Worm (Caenorhabditis elegans) whole organism, L1 larva: ENCODE results near the gene ard-1.

Experiments
- C04F5.9 ChIP-seq: sonication (generic microtip); optimal IDR thresholded peaks from 2 replicates; lab custom pipeline; 2016; ENCODE audit warnings: missing genetic modification characterization, missing compliant biosample characterization
- C16A3.4 ChIP-seq: fragments of 150-350 bp; optimal IDR thresholded peaks from 2 replicates; lab custom pipeline; 2014; ENCODE audit warnings: missing biosample characterization, missing genetic modification characterization
- F16B12.6 ChIP-seq: fragments of 150-350 bp; optimal IDR thresholded peaks from 2 replicates; lab custom pipeline; 2014; ENCODE audit warnings: missing biosample characterization, missing genetic modification characterization
- alr-1 ChIP-seq: fragments of 200-800 bp; sonication (Bioruptor generic); optimal IDR thresholded peaks from 2 replicates; lab custom pipeline; 2018; ENCODE audit warnings: borderline replicate concordance, mild to moderate bottlenecking, missing genetic modification characterization, missing compliant biosample characterization
- aly-2 ChIP-seq: fragments of 150-350 bp; optimal IDR thresholded peaks from 2 replicates; lab custom pipeline; 2014; ENCODE audit warnings: missing biosample characterization, missing genetic modification characterization
- ama-1 ChIP-seq: fragments of 150-350 bp; optimal IDR thresholded peaks from 2 replicates; lab custom pipeline; 2014
- ceh-82 ChIP-seq, 3 experiments: fragments of 150-350 bp in 1 of 3; sonication (generic microtip) in 2 of 3; optimal IDR thresholded peaks; 2 replicates each; lab custom pipeline; 2014 to 2017; ENCODE audit warnings: missing biosample characterization in 3 of 3, missing genetic modification characterization in 3 of 3
- ceh-88 ChIP-seq: fragments of 200-800 bp; sonication (Bioruptor generic); IDR thresholded peaks from 2 replicates; pipeline ENCODE4 v1.3.6; 2022; ENCODE audit warnings: missing genetic modification characterization, missing compliant biosample characterization
- dpl-1 ChIP-seq, 3 experiments: fragments of 150-350 bp in 2 of 3; sonication (generic microtip) in 1 of 3; optimal IDR thresholded peaks; 2 replicates each; lab custom pipeline; 2014 to 2017; ENCODE audit warnings: missing biosample characterization in 3 of 3, missing genetic modification characterization in 3 of 3, missing genetic modification reagents in 3 of 3
- dsc-1 ChIP-seq: sonication (generic microtip); optimal IDR thresholded peaks from 2 replicates; lab custom pipeline; 2016; ENCODE audit warnings: mild to moderate bottlenecking, missing genetic modification characterization, missing compliant biosample characterization
- efl-1 ChIP-seq, 4 experiments: fragments of 150-350 bp; optimal IDR thresholded peaks in 3 of 4; peaks in 1 of 4; 1 replicate in 1 of 4; 2 replicates in 3 of 4; lab custom pipeline; 2014; ENCODE audit warnings: missing biosample characterization in 2 of 4, missing genetic modification characterization in 2 of 4, missing genetic modification reagents in 2 of 4
- efl-3 ChIP-seq: fragments of 200-800 bp; sonication (Bioruptor generic); optimal IDR thresholded peaks from 2 replicates; lab custom pipeline; 2018; ENCODE audit warnings: mild to moderate bottlenecking, missing genetic modification characterization, missing compliant biosample characterization
- egl-13 ChIP-seq: sonication (generic microtip); optimal IDR thresholded peaks from 2 replicates; lab custom pipeline; 2016; ENCODE audit warnings: missing genotype, missing genetic modification reagents, missing genetic modification characterization, missing compliant biosample characterization
- egl-27 ChIP-seq, 2 experiments: fragments of 150-350 bp in 1 of 2; sonication (generic microtip); optimal IDR thresholded peaks; 3 replicates each; lab custom pipeline; 2017 to 2018; ENCODE audit warnings: missing biosample characterization in 2 of 2, missing genetic modification characterization in 2 of 2, missing genetic modification reagents in 2 of 2
- elt-2 ChIP-seq: sonication (generic microtip); optimal IDR thresholded peaks from 2 replicates; lab custom pipeline; 2016; ENCODE audit warnings: missing genetic modification characterization, mild to moderate bottlenecking, inconsistent platforms, missing compliant biosample characterization, missing genetic modification reagents
- ets-5 ChIP-seq: fragments of 200-800 bp; sonication (Bioruptor generic); IDR thresholded peaks from 2 replicates; pipeline ENCODE4 v1.3.6; 2022; ENCODE audit warnings: missing genetic modification characterization, missing compliant biosample characterization
- fkh-4 ChIP-seq: sonication (generic microtip); optimal IDR thresholded peaks from 2 replicates; lab custom pipeline; 2016; ENCODE audit warnings: missing compliant biosample characterization, missing genetic modification characterization, borderline replicate concordance
- jun-1 ChIP-seq: fragments of 150-350 bp; optimal IDR thresholded peaks from 2 replicates; lab custom pipeline; 2014; ENCODE audit warnings: missing biosample characterization, missing genetic modification reagents, missing genetic modification characterization
- lin-13 ChIP-seq: fragments of 150-350 bp; optimal IDR thresholded peaks from 2 replicates; lab custom pipeline; 2014; ENCODE audit warnings: missing biosample characterization, missing genetic modification reagents, missing genetic modification characterization
- lin-15B ChIP-seq: fragments of 150-350 bp; sonication (generic microtip); optimal IDR thresholded peaks from 3 replicates; lab custom pipeline; 2014; ENCODE audit warnings: missing biosample characterization, missing genetic modification characterization
- lir-3 ChIP-seq: sonication (generic microtip); optimal IDR thresholded peaks from 2 replicates; lab custom pipeline; 2016; ENCODE audit warnings: mild to moderate bottlenecking, missing genetic modification characterization, moderate library complexity, missing compliant biosample characterization; ENCODE audit not compliant: poor library complexity
- lsy-2 ChIP-seq, 2 experiments: fragments of 150-350 bp; optimal IDR thresholded peaks; 2 replicates each; lab custom pipeline; 2014; ENCODE audit warnings: missing biosample characterization in 2 of 2, missing genetic modification characterization in 2 of 2
- mab-9 ChIP-seq: fragments of 200-800 bp; sonication (Bioruptor generic); IDR thresholded peaks from 2 replicates; pipeline ENCODE4 v1.3.6; 2022; ENCODE audit warnings: missing genetic modification reagents, missing genetic modification characterization, missing compliant biosample characterization
- mdl-1 ChIP-seq, 2 experiments: fragments of 150-350 bp; optimal IDR thresholded peaks; 2 replicates each; lab custom pipeline; 2014 to 2017; ENCODE audit warnings: missing biosample characterization in 2 of 2, missing genetic modification characterization in 2 of 2, inconsistent platforms in 1 of 2
- mef-2 ChIP-seq: fragments of 150-350 bp; optimal IDR thresholded peaks from 2 replicates; lab custom pipeline; 2014; ENCODE audit warnings: missing biosample characterization, missing genetic modification characterization
- mep-1 ChIP-seq: fragments of 150-350 bp; optimal IDR thresholded peaks from 2 replicates; lab custom pipeline; 2014; ENCODE audit warnings: missing biosample characterization, missing genetic modification characterization
- nhr-19 ChIP-seq: fragments of 200-800 bp; sonication (Bioruptor generic); conservative IDR thresholded peaks from 2 replicates; pipeline ENCODE4 v1.3.6; 2022; ENCODE audit warnings: missing genetic modification characterization, missing compliant biosample characterization
- nhr-20 ChIP-seq: sonication (generic microtip); optimal IDR thresholded peaks from 2 replicates; lab custom pipeline; 2016; ENCODE audit warnings: mild to moderate bottlenecking, missing genetic modification characterization, missing compliant biosample characterization
- nhr-28 ChIP-seq: fragments of 150-350 bp; optimal IDR thresholded peaks from 2 replicates; lab custom pipeline; 2014; ENCODE audit warnings: missing biosample characterization, missing genetic modification characterization
- nhr-71 ChIP-seq: sonication (generic microtip); optimal IDR thresholded peaks from 2 replicates; lab custom pipeline; 2016; ENCODE audit warnings: mild to moderate bottlenecking, missing genetic modification characterization, moderate library complexity, missing compliant biosample characterization
- nhr-84 ChIP-seq: sonication (generic microtip); optimal IDR thresholded peaks from 2 replicates; lab custom pipeline; 2017; ENCODE audit warnings: missing biosample characterization, missing genetic modification characterization
- pag-3 ChIP-seq: sonication (generic microtip); optimal IDR thresholded peaks from 2 replicates; lab custom pipeline; 2017; ENCODE audit warnings: missing genetic modification characterization, mild to moderate bottlenecking, missing compliant biosample characterization, antibody characterized with exemption, borderline replicate concordance; ENCODE audit not compliant: insufficient read depth
- snpc-4 ChIP-seq: fragments of 150-350 bp; optimal IDR thresholded peaks from 2 replicates; lab custom pipeline; 2014; ENCODE audit warnings: missing biosample characterization, missing genetic modification characterization
- sup-37 ChIP-seq: fragments of 200-800 bp; sonication (Bioruptor generic); optimal IDR thresholded peaks from 2 replicates; lab custom pipeline; 2018; ENCODE audit warnings: mild to moderate bottlenecking, missing genetic modification characterization, missing compliant biosample characterization
- tbx-2 ChIP-seq: sonication (generic microtip); optimal IDR thresholded peaks from 2 replicates; lab custom pipeline; 2016; ENCODE audit warnings: missing genetic modification characterization, missing compliant biosample characterization
- tlp-1 ChIP-seq: fragments of 150-350 bp; optimal IDR thresholded peaks from 2 replicates; lab custom pipeline; 2014; ENCODE audit warnings: missing biosample characterization, missing genetic modification characterization
- unc-130 ChIP-seq: fragments of 150-350 bp; optimal IDR thresholded peaks from 2 replicates; lab custom pipeline; 2017; ENCODE audit warnings: missing biosample characterization, missing genetic modification characterization, inconsistent platforms
- unc-86 ChIP-seq: sonication (generic microtip); optimal IDR thresholded peaks from 2 replicates; lab custom pipeline; 2016; ENCODE audit warnings: missing genetic modification characterization, missing compliant biosample characterization
- vab-15 ChIP-seq: sonication (generic microtip); optimal IDR thresholded peaks from 2 replicates; lab custom pipeline; 2017; ENCODE audit warnings: missing genotype, mild to moderate bottlenecking, missing genetic modification characterization, missing compliant biosample characterization
- zag-1 ChIP-seq: fragments of 150-350 bp; optimal IDR thresholded peaks from 2 replicates; lab custom pipeline; 2014; ENCODE audit warnings: missing biosample characterization, missing genetic modification characterization
- ztf-4 ChIP-seq: fragments of 150-350 bp; optimal IDR thresholded peaks from 2 replicates; lab custom pipeline; 2014; ENCODE audit warnings: missing biosample characterization, missing genetic modification characterization

ard-1 gene

DNA sequence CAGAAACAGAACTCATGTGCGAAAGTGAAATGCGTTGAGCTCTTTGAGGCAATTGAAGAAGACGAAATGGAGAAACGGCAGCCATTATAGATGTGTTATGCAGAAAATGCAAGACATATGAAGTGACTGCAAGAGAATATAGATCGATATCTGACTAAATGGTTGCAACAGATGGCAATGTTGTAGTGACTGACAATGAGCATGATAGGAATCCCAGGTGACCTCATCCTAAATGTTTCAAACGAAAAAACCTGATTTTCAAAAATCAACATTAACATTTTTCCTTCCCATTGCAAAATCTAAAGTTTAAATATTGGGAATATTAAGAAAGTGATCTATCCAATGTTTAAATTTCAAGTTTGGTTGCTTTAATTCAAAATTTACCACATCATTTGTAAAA lies 29.6 kb downstream of the ard-1 start, which contains the start of gene C08F8.15:
C08F8.15 (minus strand) TSS at position 101 of the 400 bp plus-strand sequence.
- TF ChIP-seq efl-1 (optimal IDR thresholded peaks at IDR 0.05; lab: Kevin White, UChicago) (no peak), efl-1 (GFP tag; optimal IDR thresholded peaks at IDR 0.05 in 1 of 2; lab: Kevin White, UChicago) (peak in 1 of 2 experiments; percentile 67), fkh-4 (tag; lab: Kevin White, UChicago) (no peak)

DNA sequence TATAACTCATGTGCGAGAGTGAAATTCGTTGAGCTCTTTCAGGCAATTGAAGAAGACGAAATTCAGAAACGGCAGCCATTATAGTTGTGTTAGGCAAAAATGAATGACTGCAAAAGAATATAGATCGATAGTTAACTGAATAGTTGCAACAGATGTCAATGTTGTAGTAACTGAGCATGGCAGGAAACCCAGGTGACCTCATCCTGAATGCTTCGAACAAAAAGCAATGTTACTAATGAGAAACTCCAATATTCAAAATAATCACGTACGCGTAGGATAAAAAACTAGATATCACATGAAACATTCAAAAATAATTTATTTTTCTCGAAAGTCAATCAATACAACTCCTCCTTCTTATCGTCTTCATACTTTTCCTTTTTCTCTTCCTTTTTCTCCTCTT lies 31.4 kb downstream of the ard-1 start, which contains the start of gene fbxb-9:
fbxb-9 (minus strand) TSS at position 101 of the 400 bp plus-strand sequence.
- TF ChIP-seq tbx-2 (tag; lab: Kevin White, UChicago) = no peak
- TF ChIP-seq egl-27 (tag; optimal IDR thresholded peaks at IDR 0.05; lab: Kevin White, UChicago) = no peak
- no peak for TF ChIP-seq jun-1 (tag; lab: Kevin White, UChicago)
- no peak for TF ChIP-seq lir-3
- no peak for TF ChIP-seq vab-15
- TF ChIP-seq ceh-82 (tag; optimal IDR thresholded peaks at IDR 0.05; lab: Kevin White, UChicago) = no peak
- TF ChIP-seq unc-130 (tag; lab: Kevin White, UChicago) = no peak
- no peak for TF ChIP-seq lin-15B (tag; lab: Kevin White, UChicago)
- no peak for TF ChIP-seq ztf-4 (tag; lab: Kevin White, UChicago)
- TF ChIP-seq nhr-71 = no peak
- no peak for TF ChIP-seq C16A3.4 (tag; lab: Kevin White, UChicago)
- no peak for TF ChIP-seq lsy-2 (tag; optimal IDR thresholded peaks at IDR 0.05; lab: Kevin White, UChicago)
- no peak for TF ChIP-seq mdl-1 (tag; optimal IDR thresholded peaks at IDR 0.05; lab: Kevin White, UChicago)
- TF ChIP-seq aly-2 (tag; lab: Kevin White, UChicago) = no peak
- TF ChIP-seq mef-2 (tag; lab: Kevin White, UChicago) = no peak
- TF ChIP-seq alr-1 = no peak
- no peak for TF ChIP-seq mab-9 (GFP tag; lab: Robert Waterston, UW)

DNA sequence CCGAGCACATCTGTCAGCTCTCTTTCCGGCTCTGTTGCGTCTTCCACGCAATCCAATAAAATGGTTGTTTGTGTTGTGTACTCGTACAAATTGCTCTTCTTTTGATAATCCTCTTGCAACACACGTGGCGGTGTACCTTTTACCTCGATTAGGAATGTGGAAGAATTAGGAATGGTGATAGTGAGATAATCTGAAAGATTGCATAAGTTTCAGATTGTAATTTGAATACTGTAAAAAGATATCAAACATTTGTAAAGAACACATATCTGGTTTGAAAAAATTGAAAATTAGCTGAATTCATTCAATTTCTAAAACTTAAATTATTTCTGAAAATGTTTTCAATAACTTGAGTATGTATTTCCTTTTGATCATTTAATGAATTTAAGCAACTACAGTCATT lies 33.8 kb downstream of the ard-1 start, which contains the start of gene C08F8.6:
C08F8.6 (minus strand) TSS at position 101 of the 400 bp plus-strand sequence.
- TF ChIP-seq mep-1 (tag; lab: Kevin White, UChicago) = no peak
- TF ChIP-seq egl-13 = no peak
- no peak for TF ChIP-seq F16B12.6
- TF ChIP-seq snpc-4 (tag; lab: Kevin White, UChicago) = no peak
- no peak for TF ChIP-seq vab-15
- TF ChIP-seq nhr-28 (tag; lab: Kevin White, UChicago) = no peak
- no peak for TF ChIP-seq ama-1 (lab: Kevin White, UChicago)
- no peak for TF ChIP-seq lsy-2 (tag; optimal IDR thresholded peaks at IDR 0.05; lab: Kevin White, UChicago)
- TF ChIP-seq pag-3 (tag; lab: Kevin White, UChicago) = no peak
- no peak for TF ChIP-seq C16A3.4 (tag; lab: Kevin White, UChicago)
- no peak for TF ChIP-seq efl-3 (GFP tag; lab: Kevin White, UChicago)
- TF ChIP-seq nhr-84 (tag; lab: Kevin White, UChicago) = no peak
- no peak for TF ChIP-seq nhr-20 (tag; lab: Kevin White, UChicago)
- TF ChIP-seq C04F5.9 (tag; lab: Kevin White, UChicago) = no peak
- no peak for TF ChIP-seq lir-3
- no peak for TF ChIP-seq nhr-71
- no peak for TF ChIP-seq ztf-4 (tag; lab: Kevin White, UChicago)
- TF ChIP-seq, all 84 proteins: peak for 0

DNA sequence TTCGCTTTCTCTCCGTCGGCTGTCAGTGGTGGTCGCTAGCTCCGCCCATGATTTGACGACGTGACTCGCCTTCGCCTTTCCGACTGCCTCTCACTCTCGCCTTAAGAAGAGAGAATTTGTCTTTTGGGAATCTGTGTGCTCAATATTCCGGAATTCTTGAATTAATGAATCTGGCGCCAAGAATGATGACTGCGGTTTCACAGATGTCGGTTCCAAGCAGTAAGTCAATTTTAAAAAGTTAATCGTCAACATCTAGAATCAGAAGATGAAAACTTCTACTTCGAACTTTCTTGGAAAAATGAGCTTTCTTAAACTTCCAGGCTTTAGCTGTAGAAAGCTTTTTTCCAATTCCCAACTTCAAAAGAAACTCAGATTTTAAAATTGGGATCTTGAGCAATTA lies 38.6 kb downstream of the ard-1 start, which contains the start of gene nhr-67:
nhr-67 (plus strand) TSS at position 97 of the 400 bp plus-strand sequence.
- TF ChIP-seq zag-1 (tag; lab: Kevin White, UChicago) = no peak
- no peak for TF ChIP-seq tlp-1 (tag; lab: Kevin White, UChicago)
- no peak for TF ChIP-seq C16A3.4 (tag; lab: Kevin White, UChicago)
- TF ChIP-seq lir-3 = no peak
- no peak for TF ChIP-seq nhr-71
- TF ChIP-seq ets-5 (GFP tag; lab: Robert Waterston, UW) = no peak
- no peak for TF ChIP-seq mep-1 (tag; lab: Kevin White, UChicago)
- no peak for TF ChIP-seq dsc-1 (tag; lab: Kevin White, UChicago)
- no peak for TF ChIP-seq aly-2 (tag; lab: Kevin White, UChicago)
- TF ChIP-seq tbx-2 (tag; lab: Kevin White, UChicago) = no peak
- no peak for TF ChIP-seq sup-37 (GFP tag; lab: Kevin White, UChicago)
- no peak for TF ChIP-seq elt-2 (tag; lab: Kevin White, UChicago)
- TF ChIP-seq dpl-1 (GFP tag; optimal IDR thresholded peaks at IDR 0.05; lab: Kevin White, UChicago) = no peak
- no peak for TF ChIP-seq unc-86
- no peak for TF ChIP-seq nhr-19 (GFP tag; lab: Robert Waterston, UW)
- TF ChIP-seq ceh-88 (GFP tag; lab: Robert Waterston, UW) = no peak
- TF ChIP-seq lin-13 (GFP tag; lab: Kevin White, UChicago) = no peak
- no peak for TF ChIP-seq egl-27 (tag; optimal IDR thresholded peaks at IDR 0.05; lab: Kevin White, UChicago)
- TF ChIP-seq alr-1 = no peak
